Fruit fly (Drosophila melanogaster) whole organism, embryonic: ENCODE measurements around the gene Polr1D.

Experiments
- Gug ChIP-seq: fragments of 200-800 bp; sonication (Bioruptor generic); IDR thresholded peaks from 4 replicates; pipeline ENCODE4 v1.3.6; 2022; ENCODE audit warnings: missing biosample characterization, missing genetic modification characterization
- NC2β ChIP-seq: fragments of 200-800 bp; sonication (Bioruptor generic); optimal IDR thresholded peaks from 2 replicates; lab custom pipeline; 2016; ENCODE audit warnings: missing biosample characterization, missing genetic modification characterization
- row ChIP-seq: fragments of 200-800 bp; sonication (Bioruptor generic); IDR thresholded peaks from 3 replicates; pipeline ENCODE4 v1.3.6; 2022; ENCODE audit warnings: missing biosample characterization, missing genetic modification characterization
- wor ChIP-seq: fragments of 200-800 bp; sonication (Bioruptor generic); IDR thresholded peaks from 2 replicates; pipeline ENCODE4 v1.3.6; 2022; ENCODE audit warnings: missing biosample characterization, missing genetic modification characterization

- TF ChIP-seq Gug (GFP tag; lab: Robert Waterston, UW): no peak
- no peak for TF ChIP-seq NC2β (GFP tag; lab: Kevin White, UChicago)
- TF ChIP-seq row: no peak
- no peak for TF ChIP-seq wor (GFP tag; lab: Robert Waterston, UW)
Observed at dm6 chr2L:19088895-19089294, 46.1 kb downstream of the Polr1D start.
